Fruit fly (Drosophila melanogaster): ENCODE results near the gene Adk2.

Gene Adk2

dm6 chr3L:13022160-13022853, at the start of gene Adk2 (continued):
- TF ChIP-seq CG16863 (GFP tag; optimal IDR thresholded peaks at IDR 0.05) (no peak), CG2875 (GFP tag; optimal IDR thresholded peaks at IDR 0.05) (no peak), p53 (GFP tag; optimal IDR thresholded peaks at IDR 0.05) (no peak), CG6175 (GFP tag; IDR thresholded peaks at IDR 0.05) (no peak), CG11696 (GFP tag; IDR thresholded peaks at IDR 0.05) (no peak), gce (GFP tag; IDR thresholded peaks at IDR 0.05) (no peak), CG11398 (GFP tag; optimal IDR thresholded peaks at IDR 0.05) (no peak), CG1603 (tag; optimal IDR thresholded peaks at IDR 0.05) (peak; percentile 66), nom (GFP tag; optimal IDR thresholded peaks at IDR 0.05) (no peak), Usf (GFP tag; optimal IDR thresholded peaks at IDR 0.05) (no peak), CG11247 (GFP tag; IDR thresholded peaks at IDR 0.05) (peak; percentile 60), ara (GFP tag; IDR thresholded peaks at IDR 0.05) (0 out of 2 replicates have a peak, but pooled peaks have one; percentile 17), usp (GFP tag; optimal IDR thresholded peaks at IDR 0.05) (no peak), slou (GFP tag; optimal IDR thresholded peaks at IDR 0.05) (no peak), unc-4 (GFP tag; IDR thresholded peaks at IDR 0.05; ENCODE audit: partially characterized antibody) (0 out of 2 replicates have a peak, but pooled peaks have one; percentile 29), CG7372 (GFP tag; IDR thresholded peaks at IDR 0.05) (peak; percentile 8; the same call in 1 of the 2 replicates), NC2β (GFP tag; optimal IDR thresholded peaks at IDR 0.05) (no peak), pan (optimal IDR thresholded peaks at IDR 0.05) (no peak), pan (GFP tag; optimal IDR thresholded peaks at IDR 0.05 in 1 of 2, IDR thresholded peaks at IDR 0.05 in 1 of 2) (no peak), zen2 (GFP tag; IDR thresholded peaks at IDR 0.05; ENCODE audit: partially characterized antibody) (no peak), CG1792 (GFP tag; optimal IDR thresholded peaks at IDR 0.05) (peak; percentile 35), CG32772 (GFP tag; IDR thresholded peaks at IDR 0.05) (peak; percentile 31; the same call in 1 of the 2 replicates), CG10543 (GFP tag; optimal IDR thresholded peaks at IDR 0.05) (peak; percentile 27), ro (GFP tag; IDR thresholded peaks at IDR 0.05) (0 out of 2 replicates have a peak, but pooled peaks have one; percentile 27), CG12769 (tag; optimal IDR thresholded peaks at IDR 0.05) (peak; percentile 48), unpg (GFP tag; optimal IDR thresholded peaks at IDR 0.05) (no peak), ato (GFP tag; IDR thresholded peaks at IDR 0.05; ENCODE audit: partially characterized antibody) (no peak; the same call in 1 of the 2 replicates), ham (GFP tag; IDR thresholded peaks at IDR 0.05) (no peak), CG14050 (GFP tag; IDR thresholded peaks at IDR 0.05) (no peak), ci (GFP tag; IDR thresholded peaks at IDR 0.05) (peak; percentile 71), tap (tag; optimal IDR thresholded peaks at IDR 0.05) (no peak), NK7.1 (GFP tag; optimal IDR thresholded peaks at IDR 0.05) (no peak), Nf-YA (GFP tag; IDR thresholded peaks at IDR 0.05) (0 out of 2 replicates have a peak, but pooled peaks have one; percentile 27), Dek (tag; optimal IDR thresholded peaks at IDR 0.05) (no peak), Ets65A (GFP tag) (peak; percentile 45), Fer1 (GFP tag; optimal IDR thresholded peaks at IDR 0.05) (no peak), ssp (GFP tag; IDR thresholded peaks at IDR 0.05) (no peak), nerfin-1 (tag; optimal IDR thresholded peaks at IDR 0.05) (peak; percentile 74), CG17829 (tag; optimal IDR thresholded peaks at IDR 0.05) (no peak), BEAF-32 (GFP tag; optimal IDR thresholded peaks at IDR 0.05) (no peak), CG15601 (tag; optimal IDR thresholded peaks at IDR 0.05) (no peak), CG13287 (GFP tag; IDR thresholded peaks at IDR 0.05; ENCODE audit: partially characterized antibody) (no peak; the same call in 1 of the 2 replicates), gsb (GFP tag; IDR thresholded peaks at IDR 0.05) (peak; percentile 40; the same call in 1 of the 2 replicates), Hr78 (GFP tag; optimal IDR thresholded peaks at IDR 0.05) (no peak), CG7556 (GFP tag; optimal IDR thresholded peaks at IDR 0.05) (no peak), CG17328 (GFP tag; IDR thresholded peaks at IDR 0.05) (peak; percentile 13; the same call in 1 of the 2 replicates), sens (GFP tag) (peak; percentile 73), dmrt11E (tag; optimal IDR thresholded peaks at IDR 0.05) (no peak), Dll (GFP tag; IDR thresholded peaks at IDR 0.05; ENCODE audit: partially characterized antibody) (no peak)
